Worm (Caenorhabditis elegans) whole organism, L4 larva: ENCODE results near the gene C54F6.20.
"Not testable (repeated sequence)": the region's sequence is repeated elsewhere in the genome, so short reads cannot be mapped to it uniquely, and the experiment has no call there.

Experiments used
- ama-1 ChIP-seq: fragments of 150-350 bp; optimal IDR thresholded peaks from 2 replicates; lab custom pipeline; 2014; ENCODE audit warnings: inconsistent platforms, mixed read lengths
- ceh-28 ChIP-seq: fragments of 150-350 bp; optimal IDR thresholded peaks from 2 replicates; lab custom pipeline; 2014; ENCODE audit warnings: missing biosample characterization, missing genetic modification reagents, missing genetic modification characterization
- ces-1 ChIP-seq: fragments of 150-350 bp; sonication (generic microtip); optimal IDR thresholded peaks from 4 replicates; lab custom pipeline; 2014; ENCODE audit warnings: missing biosample characterization, missing genetic modification reagents, missing genetic modification characterization
- fos-1 ChIP-seq: fragments of 150-350 bp; optimal IDR thresholded peaks from 2 replicates; lab custom pipeline; 2014; ENCODE audit warnings: missing biosample characterization, missing genetic modification characterization
- hlh-30 ChIP-seq: sonication (generic microtip); optimal IDR thresholded peaks from 2 replicates; lab custom pipeline; 2017; ENCODE audit warnings: antibody characterized with exemption, mild to moderate bottlenecking, missing genetic modification characterization, missing compliant biosample characterization; ENCODE audit not compliant: insufficient read depth
- nhr-76 ChIP-seq: fragments of 150-350 bp; optimal IDR thresholded peaks from 2 replicates; lab custom pipeline; 2014; ENCODE audit warnings: missing biosample characterization, missing genetic modification characterization
- php-3 ChIP-seq: fragments of 200-800 bp; sonication (Bioruptor generic); IDR thresholded peaks from 2 replicates; pipeline ENCODE4 v1.3.6; 2022; ENCODE audit warnings: missing genetic modification reagents, missing genetic modification characterization, missing compliant biosample characterization
- unc-62 ChIP-seq, 3 experiments: fragments of 150-350 bp in 1 of 3; sonication (generic microtip); optimal IDR thresholded peaks in 2 of 3; peaks in 1 of 3; 1 replicate in 1 of 3; 2 replicates in 2 of 3; lab custom pipeline; 2014 to 2017; ENCODE audit warnings: missing biosample characterization in 3 of 3, missing genetic modification characterization in 3 of 3, missing genetic modification reagents in 3 of 3, missing genotype in 1 of 3
- ztf-11 ChIP-seq: fragments of 150-350 bp; optimal IDR thresholded peaks from 2 replicates; lab custom pipeline; 2014; ENCODE audit warnings: missing biosample characterization, missing genetic modification characterization

ce11 chrV:7511465-7511864, 13.1 kb upstream of the C54F6.20 start, which contains the start of gene nhr-171:
- not testable (repeated sequence) for TF ChIP-seq ces-1 (GFP tag; lab: Kevin White, UChicago); ama-1; hlh-30 (tag; lab: Kevin White, UChicago); ceh-28 (tag; lab: Kevin White, UChicago); fos-1 (tag; lab: Kevin White, UChicago); php-3 (GFP tag; lab: Robert Waterston, UW); unc-62 (GFP tag; optimal IDR thresholded peaks at IDR 0.05 in 1 of 2; lab: Kevin White, UChicago); unc-62 (tag; optimal IDR thresholded peaks at IDR 0.05; lab: Kevin White, UChicago); ztf-11; nhr-76
